Worm (Caenorhabditis elegans): ENCODE data around the gene F23G4.1.
A peak's percentile ranks its signal among the peaks of the same experiment; 100 is the strongest.

Gene F23G4.1

ce11 chrX:6591674-6592073, 11.3 kb downstream of the F23G4.1 start:
- TF ChIP-seq lin-39 (tag; optimal IDR thresholded peaks at IDR 0.05), result peak; percentile 9
- TF ChIP-seq blmp-1 (tag; optimal IDR thresholded peaks at IDR 0.05), result no peak
- TF ChIP-seq grh-1 (GFP tag; IDR thresholded peaks at IDR 0.05), result no peak
- TF ChIP-seq efl-1 (optimal IDR thresholded peaks at IDR 0.05), result no peak
- TF ChIP-seq efl-1 (GFP tag; optimal IDR thresholded peaks at IDR 0.05 in 1 of 2), result peak in 1 of 2 experiments; percentile 60
- TF ChIP-seq nhr-19 (GFP tag; conservative IDR thresholded peaks at IDR 0.05), result peak; percentile 37
- peak; percentile 44 for TF ChIP-seq unc-130 (tag; optimal IDR thresholded peaks at IDR 0.05)
- TF ChIP-seq fkh-10 (GFP tag; optimal IDR thresholded peaks at IDR 0.05), result no peak
- peak; percentile 33 for TF ChIP-seq dsc-1 (tag; optimal IDR thresholded peaks at IDR 0.05)
- TF ChIP-seq vab-15 (tag; optimal IDR thresholded peaks at IDR 0.05), result no peak
- TF ChIP-seq rnt-1 (tag; optimal IDR thresholded peaks at IDR 0.05), result peak; percentile 84
- peak in 1 of 2 experiments; percentile 2 for TF ChIP-seq mdl-1 (tag; optimal IDR thresholded peaks at IDR 0.05)
- TF ChIP-seq elt-2 (tag; optimal IDR thresholded peaks at IDR 0.05), result no peak
- peak; percentile 99 for TF ChIP-seq pag-3 (tag; optimal IDR thresholded peaks at IDR 0.05; ENCODE audit: borderline replicate concordance, insufficient read depth)
- peak; percentile 48 for TF ChIP-seq snu-23 (GFP tag; optimal IDR thresholded peaks at IDR 0.05)
- peak; percentile 74 for TF ChIP-seq nhr-71 (tag; optimal IDR thresholded peaks at IDR 0.05)
- no peak for TF ChIP-seq ztf-11 (tag; optimal IDR thresholded peaks at IDR 0.05)

ce11 chrX:6588495-6588894, 14.5 kb downstream of the F23G4.1 start, which contains the start of gene fbxl-4:
TSS of gene fbxl-4 (plus strand) at chrX:6588795.
- TF ChIP-seq ama-1 (optimal IDR thresholded peaks at IDR 0.05), result no peak
- no peak for TF ChIP-seq elt-2 (tag; optimal IDR thresholded peaks at IDR 0.05)
- no peak for TF ChIP-seq jun-1 (tag; optimal IDR thresholded peaks at IDR 0.05)
- TF ChIP-seq unc-98 (GFP tag; IDR thresholded peaks at IDR 0.05), result no peak
- no peak for TF ChIP-seq egl-27 (tag; optimal IDR thresholded peaks at IDR 0.05)
- no peak for TF ChIP-seq isw-1 (GFP tag; IDR thresholded peaks at IDR 0.05)
- TF ChIP-seq nhr-84 (tag; optimal IDR thresholded peaks at IDR 0.05), result no peak
- TF ChIP-seq sptf-1 (tag; optimal IDR thresholded peaks at IDR 0.05), result no peak
- no peak for TF ChIP-seq lin-13 (GFP tag; optimal IDR thresholded peaks at IDR 0.05)
- TF ChIP-seq elt-3 (tag; optimal IDR thresholded peaks at IDR 0.05), result no peak
- no peak for TF ChIP-seq zip-4 (GFP tag; optimal IDR thresholded peaks at IDR 0.05)
- no peak for TF ChIP-seq mdl-1 (tag; optimal IDR thresholded peaks at IDR 0.05)
- TF ChIP-seq sox-4 (tag; optimal IDR thresholded peaks at IDR 0.05), result no peak
- no peak for TF ChIP-seq ceh-90 (tag; optimal IDR thresholded peaks at IDR 0.05)
- TF ChIP-seq aha-1 (tag; optimal IDR thresholded peaks at IDR 0.05), result no peak

- TF ChIP-seq snpc-4 (tag; optimal IDR thresholded peaks at IDR 0.05), result no peak
- TF ChIP-seq nhr-12 (tag; optimal IDR thresholded peaks at IDR 0.05), result no peak
- no peak for TF ChIP-seq elt-2 (tag; optimal IDR thresholded peaks at IDR 0.05)
- no peak for TF ChIP-seq nhr-77 (tag; optimal IDR thresholded peaks at IDR 0.05)
- TF ChIP-seq nhr-90 (tag; optimal IDR thresholded peaks at IDR 0.05; ENCODE audit: poor library complexity), result no peak
- no peak for TF ChIP-seq egl-13 (tag; optimal IDR thresholded peaks at IDR 0.05)
- no peak for TF ChIP-seq lir-3 (tag; optimal IDR thresholded peaks at IDR 0.05; ENCODE audit: poor library complexity)
- no peak for TF ChIP-seq nhr-28 (tag; optimal IDR thresholded peaks at IDR 0.05)
- no peak for TF ChIP-seq sptf-1 (tag; optimal IDR thresholded peaks at IDR 0.05)
Observed at ce11 chrX:6583385-6583784, 19.6 kb downstream of the F23G4.1 start.

- TF ChIP-seq ceh-88 (GFP tag; IDR thresholded peaks at IDR 0.05), result no peak
- no peak for TF ChIP-seq mab-9 (GFP tag; IDR thresholded peaks at IDR 0.05)
- peak; percentile 29 for TF ChIP-seq rnt-1 (tag; optimal IDR thresholded peaks at IDR 0.05)
- peak; percentile 43 for TF ChIP-seq lin-14 (GFP tag; optimal IDR thresholded peaks at IDR 0.05)
- peak; percentile 45 for TF ChIP-seq pag-3 (tag; optimal IDR thresholded peaks at IDR 0.05; ENCODE audit: borderline replicate concordance, insufficient read depth)
- peak; percentile 3 for TF ChIP-seq nhr-71 (tag; optimal IDR thresholded peaks at IDR 0.05)
Observed at ce11 chrX:6575992-6576391, 27.0 kb downstream of the F23G4.1 start.
